Fruit fly (Drosophila melanogaster) whole organism, prepupa: Measurements from ENCODE around the gene Polr2F.

Experiments used
- Blimp-1 ChIP-seq: fragments of 200-800 bp; sonication (Bioruptor generic); optimal IDR thresholded peaks from 3 replicates; lab custom pipeline; 2017; ENCODE audit warnings: missing biosample characterization, missing genetic modification characterization, mild to moderate bottlenecking, moderate library complexity, missing genetic modification reagents
- CG10631 ChIP-seq: fragments of 200-800 bp; sonication (Bioruptor generic); optimal IDR thresholded peaks from 2 replicates; lab custom pipeline; 2016; ENCODE audit warnings: missing biosample characterization, missing genetic modification characterization
- CG10669 ChIP-seq: fragments of 200-800 bp; sonication (Bioruptor generic); optimal IDR thresholded peaks from 3 replicates; lab custom pipeline; 2018; ENCODE audit warnings: missing biosample characterization, mild to moderate bottlenecking, missing genetic modification characterization, moderate library complexity
- CG11294 ChIP-seq: fragments of 200-800 bp; sonication (Bioruptor generic); IDR thresholded peaks from 2 replicates; pipeline ENCODE4 v1.3.6; 2022; ENCODE audit warnings: missing biosample characterization, missing genetic modification characterization
- CG11762 ChIP-seq: fragments of 200-800 bp; sonication (Bioruptor generic); optimal IDR thresholded peaks from 3 replicates; lab custom pipeline; 2016; ENCODE audit warnings: missing biosample characterization, missing genetic modification characterization; ENCODE audit not compliant: insufficient read depth
- CG11902 ChIP-seq: fragments of 200-800 bp; sonication (Bioruptor generic); optimal IDR thresholded peaks from 3 replicates; lab custom pipeline; 2016; ENCODE audit warnings: missing biosample characterization, missing genetic modification characterization
- CG1621 ChIP-seq: fragments of 200-800 bp; sonication (Bioruptor generic); optimal IDR thresholded peaks from 3 replicates; lab custom pipeline; 2018; ENCODE audit warnings: missing biosample characterization, mild to moderate bottlenecking, missing genetic modification characterization
- CG16779 ChIP-seq: fragments of 200-800 bp; sonication (Bioruptor generic); optimal IDR thresholded peaks from 3 replicates; lab custom pipeline; 2017; ENCODE audit warnings: missing biosample characterization, mild to moderate bottlenecking, missing genetic modification characterization
- CG3032 ChIP-seq: fragments of 200-800 bp; optimal IDR thresholded peaks from 2 replicates; lab custom pipeline; 2019; ENCODE audit warnings: missing biosample characterization, mild to moderate bottlenecking, missing genetic modification characterization, moderate library complexity
- CG32006 ChIP-seq: fragments of 200-800 bp; sonication (Bioruptor generic); optimal IDR thresholded peaks from 3 replicates; lab custom pipeline; 2017; ENCODE audit warnings: missing biosample characterization, mild to moderate bottlenecking, missing genetic modification characterization
- CG3919 ChIP-seq: fragments of 200-800 bp; sonication (Bioruptor generic); optimal IDR thresholded peaks from 3 replicates; lab custom pipeline; 2016; ENCODE audit warnings: missing biosample characterization, missing genetic modification characterization
- CG4318 ChIP-seq: fragments of 200-800 bp; sonication (Bioruptor generic); optimal IDR thresholded peaks from 3 replicates; lab custom pipeline; 2017; ENCODE audit warnings: missing biosample characterization, mild to moderate bottlenecking, missing genetic modification characterization
- CG6163 ChIP-seq: fragments of 200-800 bp; sonication (Bioruptor generic); IDR thresholded peaks from 3 replicates; pipeline ENCODE4 v1.3.6; 2022; ENCODE audit warnings: missing biosample characterization, missing genetic modification characterization
- CG6792 ChIP-seq: fragments of 200-800 bp; sonication (Bioruptor generic); optimal IDR thresholded peaks from 3 replicates; lab custom pipeline; 2016; ENCODE audit warnings: missing biosample characterization, missing genetic modification characterization
- CG6808 ChIP-seq: fragments of 200-800 bp; sonication (Bioruptor generic); optimal IDR thresholded peaks from 3 replicates; lab custom pipeline; 2017; ENCODE audit warnings: missing biosample characterization, missing genetic modification characterization, mild to moderate bottlenecking, moderate library complexity, missing genetic modification reagents
- CG6854 ChIP-seq: fragments of 200-800 bp; sonication (Bioruptor generic); optimal IDR thresholded peaks from 2 replicates; lab custom pipeline; 2017; ENCODE audit warnings: missing biosample characterization, mild to moderate bottlenecking, missing genetic modification characterization
- CG8119 ChIP-seq: fragments of 200-800 bp; sonication (Bioruptor generic); IDR thresholded peaks from 3 replicates; pipeline ENCODE4 v1.3.6; 2022; ENCODE audit warnings: missing biosample characterization, missing genetic modification characterization
- Eip75B ChIP-seq: fragments of 200-800 bp; sonication (Bioruptor generic); optimal IDR thresholded peaks from 3 replicates; lab custom pipeline; 2016; ENCODE audit warnings: missing biosample characterization, missing genetic modification characterization
- Eip78C ChIP-seq: fragments of 200-800 bp; sonication (Bioruptor generic); peaks from one replicate; lab custom pipeline; 2016; ENCODE audit warnings: missing biosample characterization, missing genetic modification characterization
- Eip93F ChIP-seq: fragments of 200-800 bp; sonication (Bioruptor generic); optimal IDR thresholded peaks from 2 replicates; lab custom pipeline; 2016; ENCODE audit warnings: missing biosample characterization, mild to moderate bottlenecking, missing genetic modification characterization
- Ets96B ChIP-seq: fragments of 200-800 bp; optimal IDR thresholded peaks from 2 replicates; lab custom pipeline; 2019; ENCODE audit warnings: missing biosample characterization, mild to moderate bottlenecking, missing genetic modification characterization, moderate library complexity
- Hr39 ChIP-seq: fragments of 200-800 bp; sonication (Bioruptor generic); optimal IDR thresholded peaks from 2 replicates; lab custom pipeline; 2016; ENCODE audit warnings: missing biosample characterization, missing genetic modification characterization
- Hr4 ChIP-seq: fragments of 200-800 bp; sonication (Bioruptor generic); optimal IDR thresholded peaks from 3 replicates; lab custom pipeline; 2016; ENCODE audit warnings: missing biosample characterization, missing genetic modification characterization
- Lpt ChIP-seq: fragments of 200-800 bp; sonication (Bioruptor generic); optimal IDR thresholded peaks from 3 replicates; lab custom pipeline; 2016; ENCODE audit warnings: missing biosample characterization, missing genetic modification characterization
- Met ChIP-seq: fragments of 200-800 bp; sonication (Bioruptor generic); optimal IDR thresholded peaks from 3 replicates; lab custom pipeline; 2016; ENCODE audit warnings: missing biosample characterization, missing genetic modification characterization
- OdsH ChIP-seq: fragments of 200-800 bp; sonication (Bioruptor generic); optimal IDR thresholded peaks from 3 replicates; lab custom pipeline; 2016; ENCODE audit warnings: missing biosample characterization, missing genetic modification characterization
- Smox ChIP-seq: fragments of 200-800 bp; sonication (Bioruptor generic); optimal IDR thresholded peaks from 3 replicates; lab custom pipeline; 2016; ENCODE audit warnings: missing biosample characterization, missing genetic modification characterization
- acj6 ChIP-seq: fragments of 200-800 bp; sonication (Bioruptor generic); optimal IDR thresholded peaks from 3 replicates; lab custom pipeline; 2016; ENCODE audit warnings: missing biosample characterization, missing genetic modification characterization
- dac ChIP-seq: fragments of 200-800 bp; sonication (Bioruptor generic); optimal IDR thresholded peaks from 2 replicates; lab custom pipeline; 2017; ENCODE audit warnings: missing biosample characterization, mild to moderate bottlenecking, missing genetic modification characterization
- dsx ChIP-seq: fragments of 200-800 bp; optimal IDR thresholded peaks from 3 replicates; lab custom pipeline; 2019; ENCODE audit warnings: missing biosample characterization, mild to moderate bottlenecking, missing genetic modification characterization, moderate library complexity; ENCODE audit not compliant: poor library complexity, severe bottlenecking
- eg ChIP-seq: fragments of 200-800 bp; sonication (Bioruptor generic); IDR thresholded peaks from 3 replicates; pipeline ENCODE4 v1.3.6; 2022; ENCODE audit warnings: missing biosample characterization, missing genetic modification characterization
- esn ChIP-seq: fragments of 200-800 bp; sonication (Bioruptor generic); optimal IDR thresholded peaks from 2 replicates; lab custom pipeline; 2016; ENCODE audit warnings: missing biosample characterization, mild to moderate bottlenecking, missing genetic modification characterization, moderate library complexity
- fd85E ChIP-seq: fragments of 200-800 bp; sonication (Bioruptor generic); optimal IDR thresholded peaks from 3 replicates; lab custom pipeline; 2016; ENCODE audit warnings: missing biosample characterization, missing genetic modification characterization
- fkh ChIP-seq: fragments of 200-800 bp; sonication (Bioruptor generic); optimal IDR thresholded peaks from 3 replicates; lab custom pipeline; 2017; ENCODE audit warnings: missing biosample characterization, mild to moderate bottlenecking, missing genetic modification characterization, moderate library complexity
- lz ChIP-seq: fragments of 200-800 bp; sonication (Bioruptor generic); optimal IDR thresholded peaks from 3 replicates; lab custom pipeline; 2016; ENCODE audit warnings: missing biosample characterization, missing genetic modification characterization
- net ChIP-seq: fragments of 200-800 bp; sonication (Bioruptor generic); optimal IDR thresholded peaks from 3 replicates; lab custom pipeline; 2016; ENCODE audit warnings: missing biosample characterization, missing genetic modification characterization
- pdm3 ChIP-seq: fragments of 200-800 bp; sonication (Bioruptor generic); optimal IDR thresholded peaks from 3 replicates; lab custom pipeline; 2016; ENCODE audit warnings: missing biosample characterization, missing genetic modification characterization
- salr ChIP-seq, 2 experiments: fragments of 200-800 bp; sonication (Bioruptor generic); optimal IDR thresholded peaks; 3 replicates each; lab custom pipeline; 2016 to 2018; ENCODE audit warnings: missing biosample characterization in 2 of 2, missing genetic modification characterization in 2 of 2, mild to moderate bottlenecking in 1 of 2
- spab ChIP-seq: fragments of 200-800 bp; sonication (Bioruptor generic); optimal IDR thresholded peaks from 2 replicates; lab custom pipeline; 2017; ENCODE audit warnings: missing biosample characterization, mild to moderate bottlenecking, missing genetic modification characterization, missing genetic modification reagents
- ss ChIP-seq, 2 experiments: fragments of 200-800 bp; sonication (Bioruptor generic); optimal IDR thresholded peaks; 2 replicates in 1 of 2; 3 replicates in 1 of 2; lab custom pipeline; 2017 to 2018; ENCODE audit warnings: mild to moderate bottlenecking in 2 of 2, missing biosample characterization in 2 of 2, missing genetic modification characterization in 2 of 2, moderate library complexity in 1 of 2
- svp ChIP-seq: fragments of 200-800 bp; sonication (Bioruptor generic); peaks from one replicate; lab custom pipeline; 2016; ENCODE audit warnings: missing biosample characterization, missing genetic modification characterization
- topi ChIP-seq: fragments of 200-800 bp; sonication (Bioruptor generic); optimal IDR thresholded peaks from 3 replicates; lab custom pipeline; 2016; ENCODE audit warnings: missing biosample characterization, missing genetic modification characterization

Polr2F gene

DNA sequence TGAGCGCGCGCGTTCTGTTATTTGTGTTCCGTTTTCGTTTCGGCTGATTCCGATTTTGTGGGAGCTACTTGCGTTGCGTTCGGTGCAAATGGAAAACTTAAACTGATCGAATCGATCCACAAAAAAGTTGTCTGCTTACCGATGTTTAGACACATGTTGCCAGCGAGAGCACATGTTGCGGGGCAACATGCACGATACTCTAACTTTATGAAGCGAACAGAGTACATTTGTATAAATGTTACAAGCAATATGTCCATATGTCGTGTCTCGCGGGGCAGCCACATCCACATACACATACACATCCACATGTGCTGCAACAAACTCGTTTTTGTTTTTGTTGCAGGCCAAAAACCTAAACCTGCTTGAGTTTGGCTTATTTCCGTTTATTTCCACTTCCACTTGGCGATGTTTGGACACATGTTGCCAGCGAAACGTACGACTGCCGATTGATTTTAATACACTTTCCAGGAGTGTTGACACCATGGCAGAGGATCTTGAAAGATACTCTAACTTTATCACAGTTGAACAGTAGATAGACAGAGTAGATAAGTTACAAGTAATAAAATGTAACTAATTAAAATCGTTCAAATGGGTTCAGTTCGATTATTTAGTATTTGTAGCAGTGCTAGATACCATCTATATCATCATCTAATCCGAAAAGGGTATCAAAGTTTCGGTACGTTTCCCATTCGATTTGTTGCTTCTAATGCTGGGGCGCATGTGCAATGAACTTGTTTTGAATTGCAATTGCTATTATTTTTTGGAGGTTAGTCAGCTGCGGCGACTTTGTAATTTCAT is 47.7 kb upstream of the Polr2F start (continued):
- TF ChIP-seq CG4318: peak; percentile 19
- peak; percentile 14 for TF ChIP-seq CG3919
- no peak for TF ChIP-seq CG11762 (GFP tag; lab: Kevin White, UChicago)
- peak; percentile 64; the same call in 2 of the 3 replicates for TF ChIP-seq CG6163 (GFP tag; lab: Robert Waterston, UW)
- TF ChIP-seq CG6854 (GFP tag; lab: Kevin White, UChicago): peak; percentile 38
- TF ChIP-seq Blimp-1 (GFP tag; lab: Kevin White, UChicago): peak; percentile 28
- TF ChIP-seq salr (GFP tag; optimal IDR thresholded peaks at IDR 0.05; lab: Kevin White, UChicago): peak in 1 of 2 experiments; percentile 19
- TF ChIP-seq CG11294 (GFP tag; lab: Robert Waterston, UW): no peak

DNA sequence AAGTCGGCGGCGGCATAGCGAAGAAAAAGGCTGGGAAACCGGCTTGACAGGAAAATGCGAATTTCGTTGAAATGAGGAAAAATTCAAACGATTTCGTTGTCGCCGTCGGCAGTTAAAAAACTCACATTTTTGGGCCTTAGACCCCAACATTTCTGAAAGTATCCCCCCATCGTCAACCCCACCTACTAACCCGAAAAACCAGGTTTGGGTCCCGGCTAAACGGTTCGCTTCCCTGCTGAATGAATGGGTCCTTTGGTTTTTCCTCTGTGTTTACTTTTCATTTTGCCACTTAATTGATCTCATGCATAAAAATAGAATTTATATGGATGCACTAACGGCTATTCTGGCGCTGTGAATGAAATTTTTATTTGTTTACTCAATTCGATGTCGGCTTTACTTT is 45.4 kb upstream of the Polr2F start:
- 0 out of 3 replicates have a peak, but pooled peaks have one; percentile 30 for TF ChIP-seq CG8119 (GFP tag; lab: Robert Waterston, UW)
- no peak for TF ChIP-seq net (GFP tag; lab: Kevin White, UChicago)

DNA sequence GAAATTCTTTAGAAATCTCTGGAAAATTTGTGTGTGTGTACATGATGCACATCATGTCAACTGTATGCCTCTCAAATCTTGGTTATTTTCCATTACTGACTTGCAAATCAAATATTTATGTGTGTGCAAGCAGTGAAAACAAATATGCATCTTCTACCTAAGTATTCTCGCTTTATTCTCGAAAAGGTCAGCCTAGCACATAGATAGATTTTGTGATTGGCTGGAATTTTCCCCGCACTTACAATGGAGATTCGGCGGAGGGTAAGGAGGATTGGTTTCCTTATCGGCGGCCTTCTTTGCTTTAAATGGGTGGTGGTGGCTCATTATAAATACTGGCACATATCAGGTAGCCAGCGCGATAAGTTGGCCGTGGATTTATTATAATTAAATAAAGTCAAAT is 43.7 kb upstream of the Polr2F start:
- no peak for TF ChIP-seq CG3919
- no peak for TF ChIP-seq pdm3 (GFP tag; lab: Kevin White, UChicago)
- no peak for TF ChIP-seq lz (GFP tag; lab: Kevin White, UChicago)
- no peak for TF ChIP-seq CG6808 (GFP tag; lab: Kevin White, UChicago)
- peak; percentile 9 for TF ChIP-seq Eip78C
- TF ChIP-seq dac (GFP tag; lab: Kevin White, UChicago): no peak
- TF ChIP-seq fkh (GFP tag; lab: Kevin White, UChicago): peak; percentile 62
- TF ChIP-seq svp: peak; percentile 81

DNA sequence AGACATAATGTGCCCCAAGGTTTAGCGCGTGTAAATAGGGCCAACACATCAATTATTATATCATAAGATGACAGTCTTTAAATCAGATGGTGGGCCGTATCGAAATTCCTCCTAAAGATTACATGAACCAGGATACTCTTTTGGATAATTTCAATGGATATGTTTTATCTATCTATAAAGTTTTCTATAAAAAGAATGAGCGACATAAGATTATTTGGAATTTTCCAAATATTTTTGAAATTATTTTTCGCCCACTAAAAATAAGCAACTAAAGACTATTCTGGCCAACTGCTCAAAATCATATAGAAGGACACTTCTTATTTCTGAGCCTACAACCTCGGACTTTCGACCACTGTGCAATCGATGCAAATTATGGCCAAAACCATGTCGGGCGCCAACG is 41.3 kb upstream of the Polr2F start:
- TF ChIP-seq CG10669 (GFP tag; lab: Kevin White, UChicago) (peak; percentile 12), topi (GFP tag; lab: Kevin White, UChicago) (no peak), CG1621 (tag; lab: Kevin White, UChicago) (no peak), pdm3 (GFP tag; lab: Kevin White, UChicago) (peak; percentile 30), CG4318 (peak; percentile 62), fd85E (no peak), CG8119 (GFP tag; lab: Robert Waterston, UW) (peak; percentile 58; the same call in 1 of the 3 replicates), Eip93F (GFP tag; lab: Kevin White, UChicago) (no peak), CG32006 (GFP tag; lab: Kevin White, UChicago) (peak; percentile 77), Met (peak; percentile 8), Smox (GFP tag; lab: Kevin White, UChicago) (no peak), spab (GFP tag; lab: Kevin White, UChicago) (peak; percentile 33), net (GFP tag; lab: Kevin White, UChicago) (no peak), Hr39 (peak; percentile 4), Hr4 (peak; percentile 74), OdsH (GFP tag; lab: Kevin White, UChicago) (peak; percentile 47), CG16779 (tag; lab: Kevin White, UChicago) (no peak), dsx (GFP tag; lab: Kevin White, UChicago) (no peak), acj6 (GFP tag; lab: Kevin White, UChicago) (peak; percentile 39), dac (GFP tag; lab: Kevin White, UChicago) (peak; percentile 25), lz (GFP tag; lab: Kevin White, UChicago) (peak; percentile 29), CG6792 (GFP tag; lab: Kevin White, UChicago) (peak; percentile 9), salr (GFP tag; optimal IDR thresholded peaks at IDR 0.05; lab: Kevin White, UChicago) (peak in 1 of 2 experiments; percentile 44), Ets96B (tag; lab: Kevin White, UChicago) (peak; percentile 52), ss (GFP tag; optimal IDR thresholded peaks at IDR 0.05; lab: Kevin White, UChicago) (no peak), Eip75B (GFP tag; lab: Kevin White, UChicago) (peak; percentile 3), CG3032 (peak; percentile 17), esn (GFP tag; lab: Kevin White, UChicago) (peak; percentile 19), CG11762 (GFP tag; lab: Kevin White, UChicago) (no peak), Lpt (GFP tag; lab: Kevin White, UChicago) (no peak), CG11902 (GFP tag; lab: Kevin White, UChicago) (no peak), eg (GFP tag; lab: Robert Waterston, UW) (0 out of 3 replicates have a peak, but pooled peaks have one; percentile 27), CG6854 (GFP tag; lab: Kevin White, UChicago) (no peak), CG10631 (GFP tag; lab: Kevin White, UChicago) (peak; percentile 50), Eip78C (peak; percentile 90)
